Worm (Caenorhabditis elegans): ENCODE measurements around the gene C27C12.1.

DNA sequence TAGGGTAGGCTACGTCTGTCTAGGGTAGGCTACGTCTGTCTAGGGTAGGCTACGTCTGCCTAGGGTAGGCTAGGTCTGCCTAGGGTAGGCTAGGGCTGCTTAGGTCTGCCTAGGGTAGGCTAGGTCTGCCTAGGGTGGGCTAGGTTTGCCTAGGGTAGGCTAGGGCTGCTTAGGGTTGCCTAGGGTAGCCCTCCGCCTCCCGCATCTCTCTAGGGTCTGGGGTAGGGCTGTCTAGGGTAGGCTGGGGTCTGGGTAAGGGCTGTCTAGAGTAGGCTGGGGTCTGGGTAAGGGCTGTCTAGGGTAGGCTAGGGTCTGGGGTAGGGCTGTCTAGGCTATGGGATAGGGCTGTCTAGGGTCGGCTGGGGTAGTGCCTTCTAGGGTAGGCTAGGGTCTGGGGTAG is 24.1 kb upstream of the C27C12.1 start:
- TF ChIP-seq ets-4 (tag; optimal IDR thresholded peaks at IDR 0.05) (no peak), che-1 (tag; optimal IDR thresholded peaks at IDR 0.05) (no peak), ceh-34 (tag; optimal IDR thresholded peaks at IDR 0.05) (no peak), gmeb-2 (tag; optimal IDR thresholded peaks at IDR 0.05) (no peak)
